Worm (Caenorhabditis elegans) whole organism, early embryonic: ENCODE measurements around the gene K12H6.8.

Source experiments
- B0310.2 ChIP-seq: sonication (generic microtip); optimal IDR thresholded peaks from 2 replicates; lab custom pipeline; 2016; ENCODE audit warnings: mild to moderate bottlenecking, missing genetic modification characterization, missing compliant biosample characterization
- F13C5.2 ChIP-seq: sonication (generic microtip); optimal IDR thresholded peaks from 2 replicates; lab custom pipeline; 2017; ENCODE audit warnings: mild to moderate bottlenecking, missing genetic modification characterization, inconsistent platforms, missing compliant biosample characterization
- aly-1 ChIP-seq: sonication (generic microtip); optimal IDR thresholded peaks from 2 replicates; lab custom pipeline; 2016; ENCODE audit warnings: missing genetic modification characterization, missing compliant biosample characterization
- ama-1 ChIP-seq: fragments of 150-350 bp; optimal IDR thresholded peaks from 2 replicates; lab custom pipeline; 2014
- ceh-36 ChIP-seq: sonication (generic microtip); optimal IDR thresholded peaks from 2 replicates; lab custom pipeline; 2016; ENCODE audit warnings: missing genetic modification characterization, inconsistent platforms, missing compliant biosample characterization
- ets-7 ChIP-seq: sonication (generic microtip); optimal IDR thresholded peaks from 2 replicates; lab custom pipeline; 2016; ENCODE audit warnings: missing genotype, missing genetic modification characterization, missing compliant biosample characterization
- flt-1 ChIP-seq: fragments of 200-800 bp; sonication (Bioruptor generic); IDR thresholded peaks from 2 replicates; pipeline ENCODE4 v1.3.6; 2022; ENCODE audit warnings: missing genetic modification characterization, missing compliant biosample characterization
- hmg-4 ChIP-seq: fragments of 200-800 bp; sonication (Bioruptor generic); optimal IDR thresholded peaks from 2 replicates; lab custom pipeline; 2018; ENCODE audit warnings: mild to moderate bottlenecking, missing genetic modification characterization, missing compliant biosample characterization
- pes-1 ChIP-seq: fragments of 200-800 bp; sonication (Bioruptor generic); IDR thresholded peaks from 2 replicates; pipeline ENCODE4 v1.3.6; 2022; ENCODE audit warnings: missing genetic modification reagents, missing genetic modification characterization, missing compliant biosample characterization
- scrt-1 ChIP-seq: fragments of 200-800 bp; sonication (Bioruptor generic); IDR thresholded peaks from 2 replicates; pipeline ENCODE4 v1.3.6; 2022; ENCODE audit warnings: missing genetic modification characterization, missing compliant biosample characterization
- tbx-11 ChIP-seq: fragments of 200-800 bp; sonication (Bioruptor generic); IDR thresholded peaks from 2 replicates; pipeline ENCODE4 v1.3.6; 2022; ENCODE audit warnings: missing genetic modification characterization, missing compliant biosample characterization
- tbx-37 ChIP-seq: fragments of 200-800 bp; sonication (Bioruptor generic); conservative IDR thresholded peaks from 2 replicates; pipeline ENCODE4 v1.3.6; 2022; ENCODE audit warnings: missing genetic modification reagents, missing genetic modification characterization, missing compliant biosample characterization
- tra-4 ChIP-seq: sonication (generic microtip); optimal IDR thresholded peaks from 2 replicates; lab custom pipeline; 2017; ENCODE audit warnings: missing genetic modification characterization, missing compliant biosample characterization

ce11 chrII:2779253-2779652, 48.4 kb upstream of the K12H6.8 start, which contains the start of gene F08D12.3:
- TF ChIP-seq ama-1: no peak
- TF ChIP-seq ets-7 (tag; lab: Kevin White, UChicago): no peak
- TF ChIP-seq tbx-37 (GFP tag; lab: Robert Waterston, UW): no peak
- no peak for TF ChIP-seq tra-4 (tag; lab: Kevin White, UChicago)
- TF ChIP-seq flt-1 (GFP tag; lab: Robert Waterston, UW): no peak
- TF ChIP-seq aly-1 (tag; lab: Kevin White, UChicago): no peak
- TF ChIP-seq F13C5.2 (tag; lab: Kevin White, UChicago): no peak
- no peak for TF ChIP-seq hmg-4 (GFP tag; lab: Kevin White, UChicago)
- TF ChIP-seq scrt-1 (GFP tag; lab: Robert Waterston, UW): no peak
- TF ChIP-seq tbx-11: no peak
- no peak for TF ChIP-seq pes-1
- no peak for TF ChIP-seq ceh-36
- TF ChIP-seq B0310.2 (tag; lab: Kevin White, UChicago): no peak
